Fruit fly (Drosophila melanogaster): Measurements from ENCODE around the gene GluRS-m.
A peak's percentile ranks its signal among the peaks of the same experiment; 100 is the strongest.

The GluRS-m gene

DNA sequence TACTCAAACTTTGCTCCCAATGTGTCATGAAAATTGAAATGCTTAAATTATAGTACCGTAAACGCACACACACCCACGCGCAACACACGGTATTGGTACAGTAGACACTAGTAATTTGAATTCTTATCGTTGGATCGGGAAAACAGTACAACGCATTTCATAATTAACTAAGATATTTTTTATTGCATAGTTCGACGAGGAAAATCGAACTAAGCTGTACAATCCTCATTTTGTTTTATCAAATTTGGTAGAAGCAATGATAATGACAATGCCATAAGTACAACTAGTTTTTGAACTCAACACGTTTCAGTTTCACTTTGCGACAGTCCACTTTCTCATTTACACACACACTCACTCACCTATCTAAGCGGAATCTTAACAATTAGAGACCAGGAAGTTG is 36.2 kb downstream of the GluRS-m start (continued):
- no peak for TF ChIP-seq HLHmδ (GFP tag; optimal IDR thresholded peaks at IDR 0.05)
- TF ChIP-seq Nf-YC (tag; optimal IDR thresholded peaks at IDR 0.05): peak; percentile 73
- TF ChIP-seq da (GFP tag; optimal IDR thresholded peaks at IDR 0.05): no peak
- peak; percentile 50; the same call in 1 of the 2 replicates for TF ChIP-seq CG32767 (GFP tag; IDR thresholded peaks at IDR 0.05)
- TF ChIP-seq Bdp1 (GFP tag; optimal IDR thresholded peaks at IDR 0.05): no peak
- no peak for TF ChIP-seq CG32772 (GFP tag; IDR thresholded peaks at IDR 0.05)
- TF ChIP-seq fd96Cb (tag; optimal IDR thresholded peaks at IDR 0.05): peak; percentile 56
- TF ChIP-seq Spps (tag; optimal IDR thresholded peaks at IDR 0.05): peak; percentile 44
- TF ChIP-seq CG17328 (GFP tag; IDR thresholded peaks at IDR 0.05): no peak
- TF ChIP-seq CG5953 (GFP tag; IDR thresholded peaks at IDR 0.05): no peak
- TF ChIP-seq Ssrp (tag; optimal IDR thresholded peaks at IDR 0.05): peak; percentile 59
- TF ChIP-seq repo (GFP tag; optimal IDR thresholded peaks at IDR 0.05): no peak
- TF ChIP-seq Camta (GFP tag; optimal IDR thresholded peaks at IDR 0.05): peak; percentile 40
- peak; percentile 76 for TF ChIP-seq lilli (GFP tag; optimal IDR thresholded peaks at IDR 0.05)
- TF ChIP-seq NC2α (GFP tag; optimal IDR thresholded peaks at IDR 0.05): peak; percentile 4
- no peak; the same call in none of the 2 replicates for TF ChIP-seq CG7372 (GFP tag; IDR thresholded peaks at IDR 0.05)
- peak; percentile 21 for TF ChIP-seq disco-r (GFP tag; optimal IDR thresholded peaks at IDR 0.05)
- TF ChIP-seq pita (GFP tag; optimal IDR thresholded peaks at IDR 0.05): no peak
- TF ChIP-seq CG10431 (GFP tag; optimal IDR thresholded peaks at IDR 0.05): no peak
- peak; percentile 86 for TF ChIP-seq CG12769 (tag; optimal IDR thresholded peaks at IDR 0.05)
- TF ChIP-seq gce (GFP tag; IDR thresholded peaks at IDR 0.05): no peak
- TF ChIP-seq CG3407 (GFP tag; optimal IDR thresholded peaks at IDR 0.05): peak; percentile 28
- TF ChIP-seq Deaf1 (tag; optimal IDR thresholded peaks at IDR 0.05): no peak
- peak; percentile 50 for TF ChIP-seq CHES-1-like (GFP tag; optimal IDR thresholded peaks at IDR 0.05)
- peak; percentile 44 for TF ChIP-seq CrebB (tag; optimal IDR thresholded peaks at IDR 0.05)
- peak; percentile 48 for TF ChIP-seq CG15601 (tag; optimal IDR thresholded peaks at IDR 0.05)
- peak; percentile 75 for TF ChIP-seq slbo (GFP tag; IDR thresholded peaks at IDR 0.05)
- peak; percentile 63 for TF ChIP-seq pnt (GFP tag; optimal IDR thresholded peaks at IDR 0.05)
- peak; percentile 41 for TF ChIP-seq Atf3 (GFP tag; optimal IDR thresholded peaks at IDR 0.05)
- no peak; the same call in 1 of the 2 replicates for TF ChIP-seq CG9215 (GFP tag; IDR thresholded peaks at IDR 0.05)
- peak; percentile 36; the same call in 1 of the 2 replicates for TF ChIP-seq CG10959 (GFP tag; IDR thresholded peaks at IDR 0.05)
- no peak for TF ChIP-seq CG13287 (GFP tag; IDR thresholded peaks at IDR 0.05; ENCODE audit: partially characterized antibody)
- no peak; the same call in 2 of the 3 replicates for TF ChIP-seq Optix (GFP tag; IDR thresholded peaks at IDR 0.05)
- TF ChIP-seq CG8359 (GFP tag; optimal IDR thresholded peaks at IDR 0.05; ENCODE audit: borderline replicate concordance): peak; percentile 11
- TF ChIP-seq gcm (GFP tag; optimal IDR thresholded peaks at IDR 0.05): peak; percentile 59
- TF ChIP-seq CG15269 (tag; optimal IDR thresholded peaks at IDR 0.05): peak; percentile 83
- no peak for TF ChIP-seq psq (GFP tag; optimal IDR thresholded peaks at IDR 0.05)
- peak; percentile 52 for TF ChIP-seq CG4424 (GFP tag; optimal IDR thresholded peaks at IDR 0.05)
- TF ChIP-seq Fer2 (tag; optimal IDR thresholded peaks at IDR 0.05): peak; percentile 64
- no peak for TF ChIP-seq CG11504 (tag; optimal IDR thresholded peaks at IDR 0.05)
- peak; percentile 19 for TF ChIP-seq CG2875 (GFP tag; optimal IDR thresholded peaks at IDR 0.05)
- TF ChIP-seq CG10979 (tag; optimal IDR thresholded peaks at IDR 0.05): peak; percentile 67
- no peak for TF ChIP-seq cas (GFP tag; IDR thresholded peaks at IDR 0.05)
- peak; percentile 64 for TF ChIP-seq pum (GFP tag; optimal IDR thresholded peaks at IDR 0.05)
- no peak for TF ChIP-seq hkb (optimal IDR thresholded peaks at IDR 0.05)
- TF ChIP-seq hkb (GFP tag; IDR thresholded peaks at IDR 0.05): peak; percentile 41; the same call in 1 of the 2 replicates
- TF ChIP-seq Ada2b (GFP tag; IDR thresholded peaks at IDR 0.05): 0 out of 2 replicates have a peak, but pooled peaks have one; percentile 36
- TF ChIP-seq Dad (GFP tag; optimal IDR thresholded peaks at IDR 0.05): no peak
- peak; percentile 6 for TF ChIP-seq CG17186 (GFP tag; optimal IDR thresholded peaks at IDR 0.05)
- peak; percentile 45 for TF ChIP-seq Dip3 (GFP tag; optimal IDR thresholded peaks at IDR 0.05)
- peak; percentile 65; the same call in 1 of the 2 replicates for TF ChIP-seq vvl (GFP tag; IDR thresholded peaks at IDR 0.05)
- TF ChIP-seq emc (GFP tag; optimal IDR thresholded peaks at IDR 0.05): no peak

Measured in whole organism, embryonic.